Fruit fly (Drosophila melanogaster): ENCODE data around the gene Alr.
A peak's percentile ranks its signal among the peaks of the same experiment; 100 is the strongest.

Gene Alr

dm6 chrX:19745908-19746604, 2.1 kb upstream of the Alr start, which contains the start of gene parvin:
parvin (plus strand) TSS chrX:19746041.
- TF ChIP-seq stwl (tag; optimal IDR thresholded peaks at IDR 0.05) (peak; percentile 22), dmrt99B (tag; optimal IDR thresholded peaks at IDR 0.05) (no peak), wek (GFP tag; optimal IDR thresholded peaks at IDR 0.05) (no peak), Scr (GFP tag; IDR thresholded peaks at IDR 0.05; ENCODE audit: partially characterized antibody) (peak; percentile 48), CG12744 (GFP tag; optimal IDR thresholded peaks at IDR 0.05) (no peak), CG4617 (GFP tag; optimal IDR thresholded peaks at IDR 0.05; ENCODE audit: borderline replicate concordance) (peak; percentile 30), Hr78 (GFP tag; optimal IDR thresholded peaks at IDR 0.05) (no peak), ftz-f1 (GFP tag; optimal IDR thresholded peaks at IDR 0.05) (peak; percentile 69), E2f2 (GFP tag; IDR thresholded peaks at IDR 0.05) (peak; percentile 35), cwo (GFP tag; optimal IDR thresholded peaks at IDR 0.05) (no peak), sna (GFP tag; IDR thresholded peaks at IDR 0.05; ENCODE audit: partially characterized antibody) (0 out of 2 replicates have a peak, but pooled peaks have one; percentile 14), Aef1 (GFP tag; IDR thresholded peaks at IDR 0.05) (no peak), cg (GFP tag; optimal IDR thresholded peaks at IDR 0.05) (peak; percentile 82), CG34422 (GFP tag; IDR thresholded peaks at IDR 0.05) (no peak), gsb-n (tag; optimal IDR thresholded peaks at IDR 0.05) (peak; percentile 51), CG10267 (tag; optimal IDR thresholded peaks at IDR 0.05) (peak; percentile 79), CG8478 (optimal IDR thresholded peaks at IDR 0.05) (no peak), CG3407 (GFP tag; optimal IDR thresholded peaks at IDR 0.05) (no peak), tx (GFP tag; optimal IDR thresholded peaks at IDR 0.05) (peak; percentile 52), CG13287 (GFP tag; IDR thresholded peaks at IDR 0.05; ENCODE audit: partially characterized antibody) (peak; percentile 19; the same call in 1 of the 2 replicates), CG12104 (GFP tag; optimal IDR thresholded peaks at IDR 0.05) (no peak), trem (tag; optimal IDR thresholded peaks at IDR 0.05) (peak; percentile 7), CG9932 (GFP tag; IDR thresholded peaks at IDR 0.05) (no peak), knrl (GFP tag; IDR thresholded peaks at IDR 0.05; ENCODE audit: partially characterized antibody) (peak; percentile 37; the same call in 1 of the 3 replicates), ken (GFP tag; IDR thresholded peaks at IDR 0.05) (no peak), sd (tag; optimal IDR thresholded peaks at IDR 0.05) (peak; percentile 33), CG3847 (GFP tag; IDR thresholded peaks at IDR 0.05) (no peak), CG1832 (GFP tag; optimal IDR thresholded peaks at IDR 0.05) (no peak), MBD-R2 (GFP tag; IDR thresholded peaks at IDR 0.05) (peak; percentile 35; the same call in 1 of the 2 replicates), YL-1 (GFP tag; optimal IDR thresholded peaks at IDR 0.05) (peak; percentile 50), Pdp1 (GFP tag; optimal IDR thresholded peaks at IDR 0.05) (peak in 1 of 2 experiments; percentile 95), Dref (GFP tag; IDR thresholded peaks at IDR 0.05) (peak; percentile 45; the same call in 1 of the 2 replicates), CG12769 (tag; optimal IDR thresholded peaks at IDR 0.05) (peak; percentile 43), CG11560 (tag; IDR thresholded peaks at IDR 0.05) (peak; percentile 62; the same call in 1 of the 3 replicates), Camta (GFP tag; optimal IDR thresholded peaks at IDR 0.05) (no peak), Side (GFP tag; optimal IDR thresholded peaks at IDR 0.05) (no peak), Stat92E (GFP tag; optimal IDR thresholded peaks at IDR 0.05) (peak in 1 of 3 experiments; percentile 33), CG10274 (GFP tag; optimal IDR thresholded peaks at IDR 0.05) (no peak), amos (GFP tag; IDR thresholded peaks at IDR 0.05; ENCODE audit: partially characterized antibody) (peak; percentile 32; the same call in 1 of the 2 replicates), CG7745 (tag; optimal IDR thresholded peaks at IDR 0.05) (no peak), Opbp (GFP tag; IDR thresholded peaks at IDR 0.05; ENCODE audit: partially characterized antibody) (no peak), CG18476 (GFP tag; optimal IDR thresholded peaks at IDR 0.05) (no peak), en (GFP tag; optimal IDR thresholded peaks at IDR 0.05) (no peak), mld (GFP tag; IDR thresholded peaks at IDR 0.05; ENCODE audit: partially characterized antibody) (no peak), CG12659 (GFP tag; optimal IDR thresholded peaks at IDR 0.05) (peak; percentile 38), pzg (GFP tag; optimal IDR thresholded peaks at IDR 0.05) (peak; percentile 37), unc-4 (GFP tag; IDR thresholded peaks at IDR 0.05; ENCODE audit: partially characterized antibody) (peak; percentile 18; the same call in 1 of the 2 replicates)
